Worm (Caenorhabditis elegans) whole organism, midembryonic: ENCODE measurements around the gene F10E9.7.

Source experiments
- klf-2 ChIP-seq: fragments of 200-800 bp; sonication (Bioruptor generic); conservative IDR thresholded peaks from 2 replicates; pipeline ENCODE4 v1.3.6; 2022; ENCODE audit warnings: missing genetic modification reagents, missing genetic modification characterization, missing compliant biosample characterization
- med-1 ChIP-seq: sonication (generic microtip); optimal IDR thresholded peaks from 2 replicates; lab custom pipeline; 2017; ENCODE audit warnings: missing genetic modification characterization, mild to moderate bottlenecking, missing compliant biosample characterization, antibody characterized with exemption, missing genetic modification reagents; ENCODE audit not compliant: insufficient read depth
- ref-1 ChIP-seq: fragments of 200-800 bp; sonication (Bioruptor generic); conservative IDR thresholded peaks from 2 replicates; pipeline ENCODE4 v1.3.6; 2022; ENCODE audit warnings: missing genetic modification reagents, missing genetic modification characterization, missing compliant biosample characterization
- tab-1 ChIP-seq: fragments of 200-800 bp; sonication (Bioruptor generic); IDR thresholded peaks from 2 replicates; pipeline ENCODE4 v1.3.6; 2022; ENCODE audit warnings: missing genetic modification characterization, missing compliant biosample characterization
- ztf-23 ChIP-seq: fragments of 200-800 bp; sonication (Bioruptor generic); IDR thresholded peaks from 2 replicates; pipeline ENCODE4 v1.3.6; 2022; ENCODE audit warnings: missing genetic modification reagents, missing genetic modification characterization, missing compliant biosample characterization
- ztf-29 ChIP-seq: fragments of 200-800 bp; sonication (Bioruptor generic); IDR thresholded peaks from 2 replicates; pipeline ENCODE4 v1.3.6; 2022; ENCODE audit warnings: missing genetic modification reagents, missing genetic modification characterization, missing compliant biosample characterization

DNA sequence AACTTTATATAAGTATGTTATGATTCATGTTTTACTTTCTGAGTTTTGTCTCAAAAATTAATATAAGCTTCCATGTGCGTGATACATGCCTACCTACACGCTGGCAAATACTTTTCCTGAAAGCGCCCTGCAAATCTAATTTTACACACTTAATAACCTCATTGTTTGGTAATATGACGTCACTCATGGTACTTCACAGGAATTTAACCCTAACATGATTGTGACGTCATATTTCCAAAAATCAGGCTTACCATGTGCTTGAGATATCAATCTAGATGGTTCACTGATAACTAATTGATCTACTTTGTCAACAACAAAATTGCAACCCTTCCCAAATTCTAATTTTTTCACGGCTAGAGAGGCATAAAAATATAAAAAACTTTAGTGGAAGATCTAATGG is 3.8 kb downstream of the F10E9.7 start:
- no peak for TF ChIP-seq med-1 (GFP tag; lab: Kevin White, UChicago)
- no peak for TF ChIP-seq klf-2 (GFP tag; lab: Robert Waterston, UW)
- TF ChIP-seq ztf-29 (GFP tag; lab: Robert Waterston, UW): no peak
- TF ChIP-seq ref-1 (GFP tag; lab: Robert Waterston, UW): no peak
- no peak for TF ChIP-seq ztf-23 (GFP tag; lab: Robert Waterston, UW)
- TF ChIP-seq tab-1 (GFP tag; lab: Robert Waterston, UW): no peak
